Worm (Caenorhabditis elegans) whole organism, L4 larva: Measurements from ENCODE around the gene clec-139.

Source experiments
- D1046.2 ChIP-seq: fragments of 200-800 bp; sonication (Bioruptor generic); IDR thresholded peaks from 2 replicates; pipeline ENCODE4 v1.3.6; 2022; ENCODE audit warnings: missing genetic modification characterization, missing compliant biosample characterization
- aha-1 ChIP-seq: fragments of 150-350 bp; peaks from one replicate; lab custom pipeline; 2014; ENCODE audit warnings: missing biosample characterization, missing genetic modification characterization
- ama-1 ChIP-seq: fragments of 150-350 bp; optimal IDR thresholded peaks from 2 replicates; lab custom pipeline; 2014; ENCODE audit warnings: inconsistent platforms, mixed read lengths
- ceh-82 ChIP-seq: sonication (generic microtip); optimal IDR thresholded peaks from 2 replicates; lab custom pipeline; 2017; ENCODE audit warnings: missing biosample characterization, missing genetic modification characterization
- egl-27 ChIP-seq: sonication (generic microtip); optimal IDR thresholded peaks from 3 replicates; lab custom pipeline; 2017; ENCODE audit warnings: missing biosample characterization, missing genetic modification reagents, missing genetic modification characterization
- nhr-28 ChIP-seq: fragments of 150-350 bp; optimal IDR thresholded peaks from 2 replicates; lab custom pipeline; 2014; ENCODE audit warnings: missing biosample characterization, missing genetic modification characterization
- nhr-48 ChIP-seq: sonication (generic microtip); optimal IDR thresholded peaks from 2 replicates; lab custom pipeline; 2016; ENCODE audit warnings: mild to moderate bottlenecking, missing genetic modification characterization, missing compliant biosample characterization
- unc-62 ChIP-seq, 3 experiments: fragments of 150-350 bp in 1 of 3; sonication (generic microtip); optimal IDR thresholded peaks in 2 of 3; peaks in 1 of 3; 1 replicate in 1 of 3; 2 replicates in 2 of 3; lab custom pipeline; 2014 to 2017; ENCODE audit warnings: missing biosample characterization in 3 of 3, missing genetic modification characterization in 3 of 3, missing genetic modification reagents in 3 of 3, missing genotype in 1 of 3
- zip-11 ChIP-seq: fragments of 200-800 bp; sonication (Bioruptor generic); IDR thresholded peaks from 2 replicates; pipeline ENCODE4 v1.3.6; 2022; ENCODE audit warnings: missing genetic modification characterization, missing compliant biosample characterization

ce11 chrII:4638241-4638640 is 16.7 kb upstream of the clec-139 start, which contains the start of gene che-10:
- TF ChIP-seq zip-11: no peak
- no peak for TF ChIP-seq aha-1 (tag; lab: Kevin White, UChicago)
- TF ChIP-seq ceh-82 (tag; lab: Kevin White, UChicago): no peak
- TF ChIP-seq unc-62 (GFP tag; optimal IDR thresholded peaks at IDR 0.05 in 1 of 2; lab: Kevin White, UChicago): no peak
- TF ChIP-seq unc-62 (tag; optimal IDR thresholded peaks at IDR 0.05; lab: Kevin White, UChicago): no peak
- no peak for TF ChIP-seq nhr-28 (tag; lab: Kevin White, UChicago)
- no peak for TF ChIP-seq egl-27 (tag; lab: Kevin White, UChicago)
- no peak for TF ChIP-seq ama-1 (lab: Kevin White, UChicago)
- TF ChIP-seq D1046.2: no peak
- no peak for TF ChIP-seq nhr-48 (tag; lab: Kevin White, UChicago)
